Worm (Caenorhabditis elegans): ENCODE data around the gene spin-3.

The spin-3 gene

ce11 chrX:13104966-13105365 is 25.1 kb upstream of the spin-3 start, which contains the start of gene F17H10.1 (continued):
- no peak for TF ChIP-seq nhr-120 (GFP tag; IDR thresholded peaks at IDR 0.05)
- no peak; the same call in 1 of the 2 replicates for TF ChIP-seq zfh-2 (GFP tag; conservative IDR thresholded peaks at IDR 0.05)
- no peak for TF ChIP-seq hrde-1 (tag; optimal IDR thresholded peaks at IDR 0.05; ENCODE audit: borderline replicate concordance)
- peak; percentile 31 for TF ChIP-seq attf-5 (GFP tag; optimal IDR thresholded peaks at IDR 0.05)
- TF ChIP-seq die-1 (tag; optimal IDR thresholded peaks at IDR 0.05), result peak; percentile 66
- no peak for TF ChIP-seq cebp-2 (GFP tag; IDR thresholded peaks at IDR 0.05)
- TF ChIP-seq snpc-4 (GFP tag; optimal IDR thresholded peaks at IDR 0.05), result no peak
- TF ChIP-seq snpc-4 (tag; optimal IDR thresholded peaks at IDR 0.05), result peak in 2 of 4 experiments; percentile 9 to 36
- TF ChIP-seq ceh-40 (GFP tag; IDR thresholded peaks at IDR 0.05), result 0 out of 2 replicates have a peak, but pooled peaks have one; percentile 59
- TF ChIP-seq ztf-6 (GFP tag; IDR thresholded peaks at IDR 0.05), result 0 out of 2 replicates have a peak, but pooled peaks have one; percentile 21
- no peak for TF ChIP-seq Y56A3A.18 (GFP tag; IDR thresholded peaks at IDR 0.05)
- peak; percentile 83 for TF ChIP-seq B0336.3 (GFP tag; IDR thresholded peaks at IDR 0.05)
- no peak for TF ChIP-seq madf-3 (GFP tag; IDR thresholded peaks at IDR 0.05)
- TF ChIP-seq F57C9.4 (tag; optimal IDR thresholded peaks at IDR 0.05), result no peak
- TF ChIP-seq snpc-1.3 (tag; optimal IDR thresholded peaks at IDR 0.05; ENCODE audit: insufficient read depth), result no peak
- TF ChIP-seq Y79H2A.3 (GFP tag; conservative IDR thresholded peaks at IDR 0.05), result no peak
- no peak for TF ChIP-seq hmg-20 (GFP tag; IDR thresholded peaks at IDR 0.05)
- no peak for TF ChIP-seq akir-1 (GFP tag; optimal IDR thresholded peaks at IDR 0.05)
- peak; percentile 68 for TF ChIP-seq C06A6.2 (GFP tag; conservative IDR thresholded peaks at IDR 0.05)
- peak; percentile 36 for TF ChIP-seq madf-6 (GFP tag; IDR thresholded peaks at IDR 0.05)
- TF ChIP-seq egl-44 (GFP tag; IDR thresholded peaks at IDR 0.05), result no peak
- TF ChIP-seq lin-54 (GFP tag; optimal IDR thresholded peaks at IDR 0.05), result peak; percentile 39
- peak; percentile 75 for TF ChIP-seq dox-1 (GFP tag; IDR thresholded peaks at IDR 0.05)
- TF ChIP-seq hmg-1.2 (GFP tag; IDR thresholded peaks at IDR 0.05), result peak; percentile 47
- TF ChIP-seq K12H6.12 (tag; optimal IDR thresholded peaks at IDR 0.05), result peak; percentile 63
- TF ChIP-seq lsy-27 (tag; optimal IDR thresholded peaks at IDR 0.05; ENCODE audit: borderline replicate concordance, insufficient read depth), result no peak
- peak; percentile 88 for TF ChIP-seq nhr-80 (tag; optimal IDR thresholded peaks at IDR 0.05)

ce11 chrX:13106177-13106761 is 23.8 kb upstream of the spin-3 start:
- TF ChIP-seq nhr-80 (tag; optimal IDR thresholded peaks at IDR 0.05), result peak; percentile 24
- TF ChIP-seq T07F8.4 (tag; optimal IDR thresholded peaks at IDR 0.05), result no peak
- 0 out of 2 replicates have a peak, but pooled peaks have one; percentile 35 for TF ChIP-seq let-526 (GFP tag; IDR thresholded peaks at IDR 0.05)
- 0 out of 2 replicates have a peak, but pooled peaks have one; percentile 30 for TF ChIP-seq pbrm-1 (GFP tag; IDR thresholded peaks at IDR 0.05)
- 0 out of 2 replicates have a peak, but pooled peaks have one; percentile 40 for TF ChIP-seq B0336.3 (GFP tag; IDR thresholded peaks at IDR 0.05)
- TF ChIP-seq ekl-4 (GFP tag; IDR thresholded peaks at IDR 0.05), result no peak
- 0 out of 2 replicates have a peak, but pooled peaks have one; percentile 10 for TF ChIP-seq madf-3 (GFP tag; IDR thresholded peaks at IDR 0.05)
- no peak for TF ChIP-seq nhr-179 (tag; optimal IDR thresholded peaks at IDR 0.05)
- TF ChIP-seq lin-40 (tag; optimal IDR thresholded peaks at IDR 0.05), result no peak
- TF ChIP-seq dpff-1 (tag; optimal IDR thresholded peaks at IDR 0.05), result no peak
- TF ChIP-seq ama-1 (optimal IDR thresholded peaks at IDR 0.05), result peak; percentile 34
- no peak for TF ChIP-seq ama-1 (GFP tag; optimal IDR thresholded peaks at IDR 0.05)
- TF ChIP-seq F37B4.10 (GFP tag; IDR thresholded peaks at IDR 0.05), result no peak

All from whole organism, young adult.